Worm (Caenorhabditis elegans): ENCODE results near the gene clec-142.
A peak's percentile ranks its signal among the peaks of the same experiment; 100 is the strongest.

The clec-142 gene

DNA sequence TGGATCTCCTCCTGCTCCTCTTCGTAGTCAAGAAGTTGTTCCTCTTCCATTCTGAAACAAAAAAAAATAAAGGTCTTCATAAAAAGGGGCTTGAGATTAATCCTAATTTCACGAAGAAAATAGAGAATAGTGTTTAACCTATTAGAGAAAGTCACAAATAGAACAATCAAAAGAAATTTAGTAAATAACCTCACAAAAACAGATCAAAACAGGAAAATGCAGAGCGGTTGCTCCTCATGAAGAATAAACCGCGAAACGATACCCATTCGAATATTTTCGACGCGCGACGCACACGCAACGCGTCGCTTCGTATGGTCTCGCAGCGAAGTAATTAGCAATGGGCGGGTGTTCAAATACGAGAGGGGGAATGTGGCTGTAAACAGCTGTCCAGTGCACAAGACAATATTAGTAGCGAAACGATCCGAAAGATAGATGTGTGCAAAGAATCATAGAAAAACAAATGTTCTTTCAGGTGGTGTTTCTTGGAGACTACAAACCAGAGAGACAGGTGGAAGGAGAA, 50.4 kb downstream of the clec-142 start, which contains the start of gene hel-1:
TSS of gene hel-1 (minus strand) at position 51 of the 520 bp plus-strand sequence.
- TF ChIP-seq efl-3 (GFP tag; optimal IDR thresholded peaks at IDR 0.05) (no peak), snu-23 (GFP tag; optimal IDR thresholded peaks at IDR 0.05) (peak; percentile 88), isw-1 (GFP tag; IDR thresholded peaks at IDR 0.05) (peak; percentile 71), elt-3 (tag; optimal IDR thresholded peaks at IDR 0.05) (peak in 3 of 6 experiments; percentile 25 to 63 (median 47)), zag-1 (tag; optimal IDR thresholded peaks at IDR 0.05) (peak; percentile 27), ceh-63 (GFP tag; optimal IDR thresholded peaks at IDR 0.05) (no peak), pqm-1 (tag; optimal IDR thresholded peaks at IDR 0.05) (no peak), C04F5.9 (tag; optimal IDR thresholded peaks at IDR 0.05) (peak; percentile 64), nhr-71 (tag; optimal IDR thresholded peaks at IDR 0.05) (peak; percentile 91), nhr-20 (tag; optimal IDR thresholded peaks at IDR 0.05) (peak; percentile 87), ets-5 (GFP tag; IDR thresholded peaks at IDR 0.05) (no peak), C16A3.4 (tag; optimal IDR thresholded peaks at IDR 0.05) (peak; percentile 84), skn-1 (tag; optimal IDR thresholded peaks at IDR 0.05) (peak; percentile 75), grh-1 (GFP tag; IDR thresholded peaks at IDR 0.05) (peak; percentile 55; the same call in 1 of the 2 replicates), F16B12.6 (tag; optimal IDR thresholded peaks at IDR 0.05) (peak; percentile 63), aha-1 (tag; optimal IDR thresholded peaks at IDR 0.05) (no peak), sptf-1 (tag; optimal IDR thresholded peaks at IDR 0.05) (no peak), blmp-1 (tag; optimal IDR thresholded peaks at IDR 0.05) (peak; percentile 82), rnt-1 (tag; optimal IDR thresholded peaks at IDR 0.05) (peak; percentile 92), hpl-2 (GFP tag; optimal IDR thresholded peaks at IDR 0.05) (no peak), unc-98 (GFP tag; IDR thresholded peaks at IDR 0.05) (no peak), nhr-237 (tag; optimal IDR thresholded peaks at IDR 0.05) (peak; percentile 72), mef-2 (tag; optimal IDR thresholded peaks at IDR 0.05) (no peak), ztf-4 (tag; optimal IDR thresholded peaks at IDR 0.05) (peak; percentile 11), zip-4 (GFP tag; optimal IDR thresholded peaks at IDR 0.05) (peak; percentile 39), ztf-11 (tag; optimal IDR thresholded peaks at IDR 0.05) (peak in 1 of 2 experiments; percentile 47), jun-1 (tag; optimal IDR thresholded peaks at IDR 0.05) (peak; percentile 55), alr-1 (tag; optimal IDR thresholded peaks at IDR 0.05; ENCODE audit: borderline replicate concordance) (no peak), dpl-1 (GFP tag; optimal IDR thresholded peaks at IDR 0.05) (peak; percentile 93 to 95 (median 93)), nhr-85 (tag) (peak; percentile 82), lin-14 (GFP tag; optimal IDR thresholded peaks at IDR 0.05) (peak; percentile 87), fkh-10 (GFP tag; optimal IDR thresholded peaks at IDR 0.05) (peak; percentile 2), nhr-12 (tag; optimal IDR thresholded peaks at IDR 0.05) (no peak), hlh-4 (tag; optimal IDR thresholded peaks at IDR 0.05) (no peak), xbp-1 (tag; optimal IDR thresholded peaks at IDR 0.05) (peak; percentile 83), irx-1 (tag; optimal IDR thresholded peaks at IDR 0.05) (peak; percentile 39), aly-2 (tag; optimal IDR thresholded peaks at IDR 0.05) (peak; percentile 52), unc-130 (tag; optimal IDR thresholded peaks at IDR 0.05) (peak; percentile 65), unc-86 (tag; optimal IDR thresholded peaks at IDR 0.05) (peak; percentile 55), lin-15B (tag; optimal IDR thresholded peaks at IDR 0.05) (peak; percentile 82), nhr-11 (tag; optimal IDR thresholded peaks at IDR 0.05) (peak; percentile 57), egl-27 (tag; optimal IDR thresholded peaks at IDR 0.05) (no peak), fos-1 (tag; optimal IDR thresholded peaks at IDR 0.05) (peak; percentile 25), tbx-2 (tag; optimal IDR thresholded peaks at IDR 0.05) (peak; percentile 76), mep-1 (tag; optimal IDR thresholded peaks at IDR 0.05) (peak; percentile 87), lin-39 (tag; optimal IDR thresholded peaks at IDR 0.05) (peak; percentile 97), ceh-8 (GFP tag; optimal IDR thresholded peaks at IDR 0.05) (peak; percentile 40), elt-2 (tag; optimal IDR thresholded peaks at IDR 0.05) (peak; percentile 24), fkh-4 (tag; optimal IDR thresholded peaks at IDR 0.05; ENCODE audit: borderline replicate concordance) (peak; percentile 18), lin-35 (GFP tag; optimal IDR thresholded peaks at IDR 0.05) (peak; percentile 93 to 98), ama-1 (optimal IDR thresholded peaks at IDR 0.05) (peak; percentile 8), ceh-90 (tag; optimal IDR thresholded peaks at IDR 0.05) (no peak), nhr-84 (tag; optimal IDR thresholded peaks at IDR 0.05) (no peak), lin-13 (GFP tag; optimal IDR thresholded peaks at IDR 0.05) (peak; percentile 89)
